Fruit fly (Drosophila melanogaster): ENCODE data around the gene CG13398.

dm6 chr2L:8417562-8417961 is 2.5 kb upstream of the CG13398 start:
- TF ChIP-seq CTCF (optimal IDR thresholded peaks at IDR 0.05) (no peak), CG8478 (optimal IDR thresholded peaks at IDR 0.05) (no peak)
